Worm (Caenorhabditis elegans): ENCODE results near the gene Y25C1A.13.

DNA sequence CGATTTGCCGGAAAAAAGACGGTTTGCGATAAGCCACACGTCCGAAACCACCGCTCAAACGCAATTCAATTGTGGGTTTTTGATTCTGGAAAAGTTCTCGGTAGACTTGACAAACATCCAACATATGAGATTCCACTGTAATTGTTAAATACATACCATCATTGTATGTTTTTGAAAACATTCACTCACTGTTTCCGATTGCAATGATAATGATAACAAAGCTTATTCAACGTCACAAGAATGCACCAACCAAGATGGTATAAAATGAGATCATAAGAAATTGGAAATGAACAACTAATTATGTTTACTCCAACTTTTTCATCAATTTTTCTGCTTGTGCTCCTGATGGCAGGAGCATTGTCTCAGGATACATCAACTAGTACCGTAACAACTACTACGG, 5.3 kb downstream of the Y25C1A.13 start, which contains the start of gene clec-122:
- no peak for TF ChIP-seq rnt-1 (tag; optimal IDR thresholded peaks at IDR 0.05)
- no peak for TF ChIP-seq ces-1 (GFP tag; optimal IDR thresholded peaks at IDR 0.05)
- no peak for TF ChIP-seq lir-3 (tag; optimal IDR thresholded peaks at IDR 0.05; ENCODE audit: poor library complexity)
- TF ChIP-seq mep-1 (tag; optimal IDR thresholded peaks at IDR 0.05), result no peak
- TF ChIP-seq unc-130 (tag; optimal IDR thresholded peaks at IDR 0.05), result no peak
- no peak for TF ChIP-seq tlp-1 (tag; optimal IDR thresholded peaks at IDR 0.05)
- no peak for TF ChIP-seq pqm-1 (tag; optimal IDR thresholded peaks at IDR 0.05)
- no peak for TF ChIP-seq jun-1 (tag; optimal IDR thresholded peaks at IDR 0.05)
- no peak for TF ChIP-seq sox-4 (tag; optimal IDR thresholded peaks at IDR 0.05)
- no peak for TF ChIP-seq unc-62 (GFP tag; optimal IDR thresholded peaks at IDR 0.05)
- TF ChIP-seq elt-3 (tag; optimal IDR thresholded peaks at IDR 0.05), result no peak
- TF ChIP-seq dpl-1 (GFP tag; optimal IDR thresholded peaks at IDR 0.05), result no peak
- no peak for TF ChIP-seq aly-2 (tag; optimal IDR thresholded peaks at IDR 0.05)

Measured in whole organism, L1 larva.